Fruit fly (Drosophila melanogaster) whole organism, wandering third instar larva: ENCODE results near the gene Tpt.

ENCODE experiments used
- Abd-B ChIP-seq: fragments of >200 bp; optimal IDR thresholded peaks from 2 replicates; lab custom pipeline; 2017; ENCODE audit warnings: missing biosample characterization, missing genetic modification characterization
- CG32264 ChIP-seq: fragments of 200-800 bp; sonication (Bioruptor generic); optimal IDR thresholded peaks from 2 replicates; lab custom pipeline; 2016; ENCODE audit warnings: missing biosample characterization, missing genetic modification characterization
- CG9705 ChIP-seq: fragments of 200-800 bp; sonication (Bioruptor generic); optimal IDR thresholded peaks from 2 replicates; lab custom pipeline; 2018; ENCODE audit warnings: missing biosample characterization, mild to moderate bottlenecking, missing genetic modification characterization
- CrebA ChIP-seq: fragments of 200-800 bp; sonication (Bioruptor generic); optimal IDR thresholded peaks from 2 replicates; lab custom pipeline; 2016; ENCODE audit warnings: missing biosample characterization, mild to moderate bottlenecking, missing genetic modification characterization, borderline replicate concordance
- Dfd ChIP-seq: fragments of >200 bp; optimal IDR thresholded peaks from 2 replicates; lab custom pipeline; 2017; ENCODE audit warnings: missing biosample characterization, missing genetic modification characterization
- Dif ChIP-seq: fragments of 200-275, 200-300 bp; sonication (Bioruptor generic); optimal IDR thresholded peaks from 2 replicates; lab custom pipeline; 2018; ENCODE audit warnings: missing biosample characterization, missing genetic modification characterization; ENCODE audit not compliant: partially characterized antibody
- GATAd ChIP-seq: sonication (Bioruptor generic); optimal IDR thresholded peaks from 2 replicates; lab custom pipeline; 2016; ENCODE audit warnings: missing biosample characterization, missing genetic modification characterization
- HLH106 ChIP-seq: fragments of 200-800 bp; optimal IDR thresholded peaks from 3 replicates; lab custom pipeline; 2019; ENCODE audit warnings: missing biosample characterization, mild to moderate bottlenecking, missing genetic modification characterization, moderate library complexity
- Hnf4 ChIP-seq: fragments of 200-800 bp; sonication (Bioruptor generic); optimal IDR thresholded peaks from 2 replicates; lab custom pipeline; 2016; ENCODE audit warnings: missing biosample characterization, mild to moderate bottlenecking, missing genetic modification characterization
- Hr78 ChIP-seq: fragments of >200 bp; optimal IDR thresholded peaks from 2 replicates; lab custom pipeline; 2017; ENCODE audit warnings: missing biosample characterization, missing genetic modification characterization
- Hr83 ChIP-seq: fragments of 200-300 bp; sonication (Bioruptor generic); optimal IDR thresholded peaks from 2 replicates; lab custom pipeline; 2016; ENCODE audit warnings: missing biosample characterization, mild to moderate bottlenecking, missing genetic modification characterization, moderate library complexity; ENCODE audit not compliant: poor library complexity, severe bottlenecking
- Jra ChIP-seq: sonication (Bioruptor generic); optimal IDR thresholded peaks from 2 replicates; lab custom pipeline; 2016; ENCODE audit warnings: missing biosample characterization, missing genetic modification characterization
- Mio ChIP-seq: sonication (Bioruptor generic); optimal IDR thresholded peaks from 2 replicates; lab custom pipeline; 2016; ENCODE audit warnings: missing biosample characterization, missing genetic modification characterization
- Myc ChIP-seq: fragments of >200 bp; optimal IDR thresholded peaks from 2 replicates; lab custom pipeline; 2017
- N ChIP-seq: fragments of >200 bp; optimal IDR thresholded peaks from 2 replicates; lab custom pipeline; 2018; ENCODE audit warnings: missing biosample characterization, missing external identifiers, missing genetic modification characterization
- OdsH ChIP-seq: fragments of 200-800 bp; sonication (Bioruptor generic); optimal IDR thresholded peaks from 2 replicates; lab custom pipeline; 2016; ENCODE audit warnings: missing biosample characterization, mild to moderate bottlenecking, missing genetic modification characterization
- Rel ChIP-seq, 2 experiments: fragments of 200-800 bp; sonication (Bioruptor generic) in 1 of 2; optimal IDR thresholded peaks; 2 replicates in 1 of 2; 3 replicates in 1 of 2; lab custom pipeline; 2016 to 2019; ENCODE audit warnings: mild to moderate bottlenecking in 2 of 2, missing biosample characterization in 2 of 2, missing genetic modification characterization in 2 of 2, moderate library complexity in 1 of 2
- Sp1 ChIP-seq: fragments of 200-800 bp; sonication (Bioruptor generic); optimal IDR thresholded peaks from 3 replicates; lab custom pipeline; 2019; ENCODE audit warnings: missing biosample characterization, mild to moderate bottlenecking, missing genetic modification characterization, moderate library complexity
- Vsx2 ChIP-seq: fragments of 200-300, 225-300 bp; sonication (Bioruptor generic); optimal IDR thresholded peaks from 2 replicates; lab custom pipeline; 2018; ENCODE audit warnings: missing biosample characterization, missing genetic modification characterization; ENCODE audit not compliant: partially characterized antibody
- br ChIP-seq: fragments of 200-800 bp; sonication (Bioruptor generic); optimal IDR thresholded peaks from 2 replicates; lab custom pipeline; 2016; ENCODE audit warnings: missing biosample characterization, missing genetic modification characterization
- brk ChIP-seq: fragments of 200-800 bp; sonication (Bioruptor generic); optimal IDR thresholded peaks from 2 replicates; lab custom pipeline; 2016; ENCODE audit warnings: missing biosample characterization, mild to moderate bottlenecking, missing genetic modification characterization
- dl ChIP-seq, 2 experiments: fragments of 175-275, 200-275 bp in 1 of 2; fragments of 200-275 bp in 1 of 2; sonication (Bioruptor generic); optimal IDR thresholded peaks; lab custom pipeline; 2018; ENCODE audit warnings: mild to moderate bottlenecking in 2 of 2, missing biosample characterization in 2 of 2, missing genetic modification characterization in 2 of 2, moderate library complexity in 2 of 2; ENCODE audit not compliant: partially characterized antibody in 2 of 2, insufficient read depth in 1 of 2
- dmrt93B ChIP-seq: fragments of 200-800 bp; sonication (Bioruptor generic); optimal IDR thresholded peaks from 2 replicates; lab custom pipeline; 2018; ENCODE audit warnings: missing biosample characterization, mild to moderate bottlenecking, missing genetic modification characterization
- dsf ChIP-seq: sonication (Bioruptor generic); optimal IDR thresholded peaks from 2 replicates; lab custom pipeline; 2016; ENCODE audit warnings: missing biosample characterization, missing genetic modification characterization, borderline replicate concordance
- ey ChIP-seq: fragments of 200-800 bp; sonication (Bioruptor generic); optimal IDR thresholded peaks from 2 replicates; lab custom pipeline; 2016; ENCODE audit warnings: missing biosample characterization, missing genetic modification characterization
- foxo ChIP-seq, 2 experiments: fragments of 200-800 bp; sonication (Bioruptor generic); optimal IDR thresholded peaks; 2 replicates in 1 of 2; 3 replicates in 1 of 2; lab custom pipeline; 2016 to 2017; ENCODE audit warnings: missing biosample characterization in 2 of 2, missing genetic modification characterization in 2 of 2
- fru ChIP-seq: fragments of 200-800 bp; sonication (Bioruptor generic); optimal IDR thresholded peaks from 3 replicates; lab custom pipeline; 2016; ENCODE audit warnings: missing biosample characterization, mild to moderate bottlenecking, missing genetic modification characterization
- h ChIP-seq: fragments of 200-800 bp; sonication (Bioruptor generic); optimal IDR thresholded peaks from 3 replicates; lab custom pipeline; 2016; ENCODE audit warnings: missing biosample characterization, mild to moderate bottlenecking, missing genetic modification characterization
- jim ChIP-seq: fragments of 175-275, 200-325 bp; sonication (Bioruptor generic); optimal IDR thresholded peaks from 2 replicates; lab custom pipeline; 2016; ENCODE audit warnings: missing biosample characterization, mild to moderate bottlenecking, missing genetic modification characterization
- lola ChIP-seq: fragments of >200 bp; optimal IDR thresholded peaks from 2 replicates; lab custom pipeline; 2017; ENCODE audit warnings: missing biosample characterization, missing genetic modification characterization
- pan ChIP-seq: fragments of >200 bp; optimal IDR thresholded peaks from 2 replicates; lab custom pipeline; 2017
- psq ChIP-seq: fragments of 200-800 bp; sonication (Bioruptor generic); optimal IDR thresholded peaks from 3 replicates; lab custom pipeline; 2017; ENCODE audit warnings: missing biosample characterization, mild to moderate bottlenecking, missing genetic modification characterization, moderate library complexity
- rgr ChIP-seq: fragments of 200-800 bp; sonication (Bioruptor generic); optimal IDR thresholded peaks from 3 replicates; lab custom pipeline; 2016; ENCODE audit warnings: missing biosample characterization, mild to moderate bottlenecking, missing genetic modification characterization
- sage ChIP-seq: fragments of 200-800 bp; sonication (Bioruptor generic); optimal IDR thresholded peaks from 2 replicates; lab custom pipeline; 2016; ENCODE audit warnings: missing biosample characterization, mild to moderate bottlenecking, missing genetic modification characterization
- sv ChIP-seq: fragments of 200-800 bp; sonication (Bioruptor generic); optimal IDR thresholded peaks from 3 replicates; lab custom pipeline; 2016; ENCODE audit warnings: missing biosample characterization, missing genetic modification characterization
- tai ChIP-seq: sonication (Bioruptor generic); optimal IDR thresholded peaks from 2 replicates; lab custom pipeline; 2016; ENCODE audit warnings: missing biosample characterization, missing genetic modification characterization
- usp ChIP-seq: fragments of >200 bp; optimal IDR thresholded peaks from 2 replicates; lab custom pipeline; 2017; ENCODE audit warnings: missing biosample characterization, missing genetic modification characterization
- woc ChIP-seq: sonication (Bioruptor generic); optimal IDR thresholded peaks from 2 replicates; lab custom pipeline; 2016; ENCODE audit warnings: missing biosample characterization, mild to moderate bottlenecking, missing genetic modification characterization

Gene Tpt

dm6 chr3L:8445027-8445426, 40.0 kb upstream of the Tpt start:
- TF ChIP-seq dl (GFP tag; optimal IDR thresholded peaks at IDR 0.05; lab: Kevin White, UChicago; ENCODE audit: insufficient read depth in 1 of 2, partially characterized antibody in 2 of 2) = no peak
- TF ChIP-seq fru (GFP tag; lab: Kevin White, UChicago) = peak; percentile 38
- no peak for TF ChIP-seq Abd-B
- TF ChIP-seq HLH106 (tag; lab: Kevin White, UChicago) = peak; percentile 59
- peak; percentile 11 for TF ChIP-seq Sp1 (GFP tag; lab: Kevin White, UChicago)

DNA sequence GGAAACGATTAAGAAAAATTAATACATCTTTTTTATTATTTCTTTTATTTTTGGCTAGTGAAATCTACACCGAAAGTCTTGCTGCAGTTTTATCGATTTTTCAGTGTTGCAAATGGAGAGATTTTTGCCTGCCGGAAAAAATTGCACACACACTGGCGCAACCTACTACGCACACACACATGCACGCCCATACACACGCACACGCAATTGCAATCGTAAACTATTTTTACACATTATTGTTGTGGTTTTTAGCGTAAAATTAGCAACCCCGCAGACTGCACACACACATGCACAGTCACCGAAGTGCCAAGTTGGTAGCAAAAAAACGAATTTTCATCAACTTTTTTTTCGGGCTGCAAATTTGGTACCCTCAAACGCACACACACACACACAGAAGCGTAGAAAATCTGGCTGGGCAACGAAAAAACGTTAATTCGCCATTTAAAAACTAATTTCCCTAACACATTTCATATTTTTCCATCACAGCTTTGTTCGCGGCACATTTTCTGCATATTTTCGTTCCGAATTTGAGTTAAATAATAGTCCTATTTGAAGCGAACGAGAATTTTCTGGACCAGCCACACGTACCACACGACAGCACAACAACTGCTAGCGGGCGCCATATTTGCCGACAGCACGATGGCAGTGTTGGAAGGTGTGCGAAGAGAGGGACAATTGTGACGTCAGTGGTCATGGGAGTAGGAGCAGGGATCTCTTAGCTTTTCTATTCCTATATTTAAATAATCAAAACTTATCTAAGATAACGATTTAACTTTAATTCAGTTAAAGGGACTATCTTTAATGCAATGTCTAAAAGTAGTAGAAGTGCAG, 36.9 kb upstream of the Tpt start, which contains the start of gene Unr:
TSS of gene Unr (minus strand) at position 637 of the 831 bp plus-strand sequence.
- TF ChIP-seq CG9705 (GFP tag; lab: Kevin White, UChicago) (peak; percentile 58), usp (no peak), Sp1 (GFP tag; lab: Kevin White, UChicago) (peak; percentile 82), woc (GFP tag; lab: Kevin White, UChicago) (peak; percentile 54), foxo (GFP tag; optimal IDR thresholded peaks at IDR 0.05; lab: Kevin White, UChicago) (peak in 1 of 2 experiments; percentile 89), br (GFP tag; lab: Kevin White, UChicago) (peak; percentile 87), HLH106 (tag; lab: Kevin White, UChicago) (peak; percentile 75), N (GFP tag; lab: Kevin White, UChicago) (peak; percentile 62), rgr (GFP tag; lab: Kevin White, UChicago) (peak; percentile 90), Hnf4 (peak; percentile 91), OdsH (peak; percentile 76), CG32264 (peak; percentile 63), Vsx2 (no peak), ey (GFP tag; lab: Kevin White, UChicago) (peak; percentile 81), CrebA (GFP tag; lab: Kevin White, UChicago) (no peak), Rel (GFP tag; optimal IDR thresholded peaks at IDR 0.05; lab: Kevin White, UChicago) (no peak), Rel (tag; optimal IDR thresholded peaks at IDR 0.05; lab: Kevin White, UChicago) (peak; percentile 64), Hr78 (GFP tag; lab: Kevin White, UChicago) (no peak), dl (GFP tag; optimal IDR thresholded peaks at IDR 0.05; lab: Kevin White, UChicago; ENCODE audit: insufficient read depth in 1 of 2, partially characterized antibody in 2 of 2) (no peak), brk (GFP tag; lab: Kevin White, UChicago) (peak; percentile 83), sv (GFP tag; lab: Kevin White, UChicago) (peak; percentile 84), Jra (GFP tag; lab: Kevin White, UChicago) (peak; percentile 72), Abd-B (no peak), fru (GFP tag; lab: Kevin White, UChicago) (peak; percentile 83), jim (peak; percentile 84), tai (GFP tag; lab: Kevin White, UChicago) (peak; percentile 85), Dfd (peak; percentile 38), dsf (GFP tag; lab: Kevin White, UChicago) (peak; percentile 44), sage (GFP tag; lab: Kevin White, UChicago) (peak; percentile 45), Dif (GFP tag; lab: Kevin White, UChicago) (no peak), h (GFP tag; lab: Kevin White, UChicago) (peak; percentile 87), psq (GFP tag; lab: Kevin White, UChicago) (peak; percentile 68), lola (GFP tag; lab: Kevin White, UChicago) (no peak), Mio (GFP tag; lab: Kevin White, UChicago) (peak; percentile 60), Myc (no peak), pan (lab: Kevin White, UChicago) (no peak), GATAd (GFP tag; lab: Kevin White, UChicago) (peak; percentile 45), dmrt93B (GFP tag; lab: Kevin White, UChicago) (peak; percentile 44), Hr83 (peak; percentile 97)
